Fruit fly (Drosophila melanogaster): Measurements from ENCODE around the gene PH4alphaSG1.

The PH4alphaSG1 gene

dm6 chr3R:30459066-30459935 is 46.2 kb downstream of the PH4alphaSG1 start, which contains the start of the genes CG2224 and CDase:
CG2224 (minus strand) TSS chr3R:30459300.
CDase (plus strand) TSS chr3R:30459521.
- no peak for TF ChIP-seq HLH106 (tag; optimal IDR thresholded peaks at IDR 0.05)
- no peak for TF ChIP-seq dmrt93B (GFP tag; optimal IDR thresholded peaks at IDR 0.05)
- no peak for TF ChIP-seq psq (GFP tag; optimal IDR thresholded peaks at IDR 0.05)
- no peak for TF ChIP-seq rgr (GFP tag; optimal IDR thresholded peaks at IDR 0.05)
- no peak for TF ChIP-seq pan (optimal IDR thresholded peaks at IDR 0.05)
- TF ChIP-seq Hr83 (GFP tag; optimal IDR thresholded peaks at IDR 0.05; ENCODE audit: poor library complexity, severe bottlenecking), result no peak
- TF ChIP-seq CG32264 (GFP tag; optimal IDR thresholded peaks at IDR 0.05), result no peak

dm6 chr3R:30455817-30456544 is 49.5 kb downstream of the PH4alphaSG1 start, which contains the start of gene aralar1:
aralar1 (minus strand) TSS chr3R:30455867.
- no peak for TF ChIP-seq woc (GFP tag; optimal IDR thresholded peaks at IDR 0.05)
- TF ChIP-seq Jra (GFP tag; optimal IDR thresholded peaks at IDR 0.05), result no peak
- TF ChIP-seq OdsH (GFP tag; optimal IDR thresholded peaks at IDR 0.05), result no peak
- no peak for TF ChIP-seq Sp1 (GFP tag; optimal IDR thresholded peaks at IDR 0.05)
- TF ChIP-seq brk (GFP tag; optimal IDR thresholded peaks at IDR 0.05), result no peak
- no peak for TF ChIP-seq sv (GFP tag; optimal IDR thresholded peaks at IDR 0.05)
- TF ChIP-seq h (GFP tag; optimal IDR thresholded peaks at IDR 0.05), result no peak
- no peak for TF ChIP-seq Mio (GFP tag; optimal IDR thresholded peaks at IDR 0.05)
- no peak for TF ChIP-seq Dif (GFP tag; optimal IDR thresholded peaks at IDR 0.05; ENCODE audit: partially characterized antibody)
- TF ChIP-seq Abd-B (GFP tag; optimal IDR thresholded peaks at IDR 0.05), result no peak
- TF ChIP-seq CrebA (GFP tag; optimal IDR thresholded peaks at IDR 0.05; ENCODE audit: borderline replicate concordance), result no peak
- no peak for TF ChIP-seq Myc (optimal IDR thresholded peaks at IDR 0.05)
- no peak for TF ChIP-seq rgr (GFP tag; optimal IDR thresholded peaks at IDR 0.05)
- TF ChIP-seq Vsx2 (GFP tag; optimal IDR thresholded peaks at IDR 0.05; ENCODE audit: partially characterized antibody), result no peak
- no peak for TF ChIP-seq tai (GFP tag; optimal IDR thresholded peaks at IDR 0.05)

dm6 chr3R:30454442-30454841 is 51.0 kb downstream of the PH4alphaSG1 start:
- TF ChIP-seq usp (GFP tag; optimal IDR thresholded peaks at IDR 0.05), result no peak
- no peak for TF ChIP-seq Vsx2 (GFP tag; optimal IDR thresholded peaks at IDR 0.05; ENCODE audit: partially characterized antibody)
- no peak for TF ChIP-seq sv (GFP tag; optimal IDR thresholded peaks at IDR 0.05)
- TF ChIP-seq Sp1 (GFP tag; optimal IDR thresholded peaks at IDR 0.05), result no peak
- no peak for TF ChIP-seq GATAd (GFP tag; optimal IDR thresholded peaks at IDR 0.05)
- TF ChIP-seq Hr83 (GFP tag; optimal IDR thresholded peaks at IDR 0.05; ENCODE audit: poor library complexity, severe bottlenecking), result peak; percentile 99
- TF ChIP-seq sage (GFP tag; optimal IDR thresholded peaks at IDR 0.05), result no peak
- peak; percentile 41 for TF ChIP-seq HLH106 (tag; optimal IDR thresholded peaks at IDR 0.05)
- peak; percentile 60 for TF ChIP-seq fru (GFP tag; optimal IDR thresholded peaks at IDR 0.05)
- TF ChIP-seq Rel (GFP tag; optimal IDR thresholded peaks at IDR 0.05), result no peak
- peak; percentile 8 for TF ChIP-seq Rel (tag; optimal IDR thresholded peaks at IDR 0.05)
- no peak for TF ChIP-seq Mio (GFP tag; optimal IDR thresholded peaks at IDR 0.05)
- TF ChIP-seq lola (GFP tag; optimal IDR thresholded peaks at IDR 0.05), result no peak
- TF ChIP-seq pan (optimal IDR thresholded peaks at IDR 0.05), result no peak
- no peak for TF ChIP-seq Hnf4 (GFP tag; optimal IDR thresholded peaks at IDR 0.05)
- peak in 1 of 2 experiments; percentile 52 for TF ChIP-seq foxo (GFP tag; optimal IDR thresholded peaks at IDR 0.05)
- no peak for TF ChIP-seq Jra (GFP tag; optimal IDR thresholded peaks at IDR 0.05)
- TF ChIP-seq dsf (GFP tag; optimal IDR thresholded peaks at IDR 0.05; ENCODE audit: borderline replicate concordance), result no peak
- no peak for TF ChIP-seq Myc (optimal IDR thresholded peaks at IDR 0.05)
- no peak for TF ChIP-seq dmrt93B (GFP tag; optimal IDR thresholded peaks at IDR 0.05)
- TF ChIP-seq psq (GFP tag; optimal IDR thresholded peaks at IDR 0.05), result no peak
- TF ChIP-seq brk (GFP tag; optimal IDR thresholded peaks at IDR 0.05), result no peak
- TF ChIP-seq CG32264 (GFP tag; optimal IDR thresholded peaks at IDR 0.05), result peak; percentile 39
- peak; percentile 81 for TF ChIP-seq h (GFP tag; optimal IDR thresholded peaks at IDR 0.05)
- TF ChIP-seq dl (GFP tag; optimal IDR thresholded peaks at IDR 0.05; ENCODE audit: insufficient read depth in 1 of 2, partially characterized antibody in 2 of 2), result no peak
- no peak for TF ChIP-seq CrebA (GFP tag; optimal IDR thresholded peaks at IDR 0.05; ENCODE audit: borderline replicate concordance)
- TF ChIP-seq br (GFP tag; optimal IDR thresholded peaks at IDR 0.05), result peak; percentile 19
- no peak for TF ChIP-seq Hr78 (GFP tag; optimal IDR thresholded peaks at IDR 0.05)
- peak; percentile 45 for TF ChIP-seq jim (GFP tag; optimal IDR thresholded peaks at IDR 0.05)
- no peak for TF ChIP-seq Dfd (GFP tag; optimal IDR thresholded peaks at IDR 0.05)
- no peak for TF ChIP-seq tai (GFP tag; optimal IDR thresholded peaks at IDR 0.05)
- TF ChIP-seq woc (GFP tag; optimal IDR thresholded peaks at IDR 0.05), result no peak
- TF ChIP-seq Abd-B (GFP tag; optimal IDR thresholded peaks at IDR 0.05), result no peak
- no peak for TF ChIP-seq N (GFP tag; optimal IDR thresholded peaks at IDR 0.05)
- TF ChIP-seq rgr (GFP tag; optimal IDR thresholded peaks at IDR 0.05), result peak; percentile 59
- TF ChIP-seq ey (GFP tag; optimal IDR thresholded peaks at IDR 0.05), result no peak
- TF ChIP-seq CG9705 (GFP tag; optimal IDR thresholded peaks at IDR 0.05), result no peak
- peak; percentile 34 for TF ChIP-seq OdsH (GFP tag; optimal IDR thresholded peaks at IDR 0.05)
- no peak for TF ChIP-seq Dif (GFP tag; optimal IDR thresholded peaks at IDR 0.05; ENCODE audit: partially characterized antibody)

Measured in whole organism, wandering third instar larva.